Fruit fly (Drosophila melanogaster) whole organism, embryonic: ENCODE results near the gene CG42534.

ENCODE experiments used
- Aef1 ChIP-seq: fragments of 200-800 bp; sonication (Bioruptor generic); IDR thresholded peaks from 3 replicates; pipeline ENCODE4 v1.3.6; 2022; ENCODE audit warnings: missing biosample characterization, missing genetic modification characterization
- Atf-2 ChIP-seq: fragments of 200-800 bp; sonication (Bioruptor generic); optimal IDR thresholded peaks from 2 replicates; lab custom pipeline; 2016; ENCODE audit warnings: missing biosample characterization, missing genetic modification characterization
- B-H2 ChIP-seq: fragments of 200-800 bp; sonication (Bioruptor generic); optimal IDR thresholded peaks from 2 replicates; lab custom pipeline; 2018; ENCODE audit warnings: missing biosample characterization, mild to moderate bottlenecking, missing genetic modification characterization
- CG10267 ChIP-seq: fragments of 200-800 bp; sonication (Bioruptor generic); optimal IDR thresholded peaks from 2 replicates; lab custom pipeline; 2018; ENCODE audit warnings: missing biosample characterization, mild to moderate bottlenecking, missing genetic modification characterization, moderate library complexity
- CG11456 ChIP-seq: fragments of 200-800 bp; sonication (Bioruptor generic); IDR thresholded peaks from 3 replicates; pipeline ENCODE4 v1.3.6; 2022; ENCODE audit warnings: missing biosample characterization, missing genetic modification characterization
- CG14667 ChIP-seq: fragments of 200-800 bp; sonication (Bioruptor generic); IDR thresholded peaks from 2 replicates; pipeline ENCODE4 v1.3.6; 2022; ENCODE audit warnings: missing biosample characterization, missing genetic modification characterization
- CG15514 ChIP-seq: fragments of 200-800 bp; sonication (Bioruptor generic); optimal IDR thresholded peaks from 3 replicates; lab custom pipeline; 2017; ENCODE audit warnings: missing biosample characterization, missing genetic modification characterization, mild to moderate bottlenecking, moderate library complexity, missing genetic modification reagents
- CG1792 ChIP-seq: fragments of 200-800 bp; sonication (Bioruptor generic); optimal IDR thresholded peaks from 2 replicates; lab custom pipeline; 2016; ENCODE audit warnings: missing biosample characterization, missing genetic modification characterization
- CG2202 ChIP-seq: fragments of 200-800 bp; sonication (Bioruptor generic); optimal IDR thresholded peaks from 2 replicates; lab custom pipeline; 2018; ENCODE audit warnings: missing biosample characterization, mild to moderate bottlenecking, missing genetic modification characterization
- CG2889 ChIP-seq: fragments of 200-800 bp; sonication (Bioruptor generic); IDR thresholded peaks from 3 replicates; pipeline ENCODE4 v1.3.6; 2022; ENCODE audit warnings: missing biosample characterization, missing genetic modification characterization
- CG30403 ChIP-seq: fragments of 200-800 bp; sonication (Bioruptor generic); optimal IDR thresholded peaks from 3 replicates; lab custom pipeline; 2016; ENCODE audit warnings: missing biosample characterization, missing genetic modification characterization
- CG4707 ChIP-seq: fragments of 200-800 bp; sonication (Bioruptor generic); optimal IDR thresholded peaks from 2 replicates; lab custom pipeline; 2018; ENCODE audit warnings: missing biosample characterization, mild to moderate bottlenecking, missing genetic modification characterization, moderate library complexity
- CG4854 ChIP-seq: fragments of 200-800 bp; sonication (Bioruptor generic); optimal IDR thresholded peaks from 2 replicates; lab custom pipeline; 2016; ENCODE audit warnings: missing biosample characterization, missing genetic modification characterization, inconsistent platforms
- CG6689 ChIP-seq: fragments of 200-800 bp; sonication (Bioruptor generic); IDR thresholded peaks from 2 replicates; pipeline ENCODE4 v1.3.6; 2022; ENCODE audit warnings: missing biosample characterization, missing genetic modification characterization
- CG6765 ChIP-seq: fragments of 200-800 bp; sonication (Bioruptor generic); optimal IDR thresholded peaks from 3 replicates; lab custom pipeline; 2017; ENCODE audit warnings: missing biosample characterization, mild to moderate bottlenecking, missing genetic modification characterization
- CG7963 ChIP-seq: fragments of 200-800 bp; sonication (Bioruptor generic); IDR thresholded peaks from 3 replicates; pipeline ENCODE4 v1.3.6; 2022; ENCODE audit warnings: missing biosample characterization, missing genetic modification characterization; ENCODE audit not compliant: partially characterized antibody
- CG8089 ChIP-seq: fragments of 200-800 bp; sonication (Bioruptor generic); optimal IDR thresholded peaks from 3 replicates; lab custom pipeline; 2016; ENCODE audit warnings: missing biosample characterization, missing genetic modification characterization
- CG9797 ChIP-seq: fragments of 200-800 bp; sonication (Bioruptor generic); optimal IDR thresholded peaks from 3 replicates; lab custom pipeline; 2018; ENCODE audit warnings: missing biosample characterization, mild to moderate bottlenecking, missing genetic modification characterization
- CHES-1-like ChIP-seq: fragments of 200-800 bp; sonication (Bioruptor generic); optimal IDR thresholded peaks from 2 replicates; lab custom pipeline; 2016; ENCODE audit warnings: missing biosample characterization, missing genetic modification characterization
- CoRest ChIP-seq: fragments of 200-800 bp; sonication (Bioruptor generic); optimal IDR thresholded peaks from 3 replicates; lab custom pipeline; 2018; ENCODE audit warnings: missing biosample characterization, mild to moderate bottlenecking, missing genetic modification characterization, moderate library complexity
- D19B ChIP-seq: fragments of 200-800 bp; sonication (Bioruptor generic); optimal IDR thresholded peaks from 2 replicates; lab custom pipeline; 2017; ENCODE audit warnings: missing biosample characterization, mild to moderate bottlenecking, missing genetic modification characterization
- Dref ChIP-seq: fragments of 200-800 bp; sonication (Bioruptor generic); IDR thresholded peaks from 2 replicates; pipeline ENCODE4 v1.3.6; 2022; ENCODE audit warnings: missing biosample characterization, missing genetic modification characterization
- GATAe ChIP-seq: fragments of 200-800 bp; sonication (Bioruptor generic); conservative IDR thresholded peaks from 2 replicates; pipeline ENCODE4 v1.3.6; 2022; ENCODE audit warnings: missing biosample characterization, missing genetic modification characterization
- Hr39 ChIP-seq: fragments of >200 bp; optimal IDR thresholded peaks from 2 replicates; lab custom pipeline; 2017
- Hsf ChIP-seq: fragments of 200-800 bp; sonication (Bioruptor generic); optimal IDR thresholded peaks from 3 replicates; lab custom pipeline; 2016; ENCODE audit warnings: missing biosample characterization, missing genetic modification characterization
- Mad ChIP-seq: fragments of 200-800 bp; sonication (Bioruptor generic); optimal IDR thresholded peaks from 2 replicates; lab custom pipeline; 2016; ENCODE audit warnings: missing biosample characterization, missing genetic modification characterization
- Max ChIP-seq: fragments of 200-800 bp; sonication (Bioruptor generic); optimal IDR thresholded peaks from 2 replicates; lab custom pipeline; 2016; ENCODE audit warnings: missing biosample characterization, mild to moderate bottlenecking, missing genetic modification characterization
- Optix ChIP-seq: fragments of 200-800 bp; sonication (Bioruptor generic); IDR thresholded peaks from 3 replicates; pipeline ENCODE4 v1.3.6; 2022; ENCODE audit warnings: missing biosample characterization, missing genetic modification characterization
- Ravus ChIP-seq: fragments of 200-800 bp; sonication (Bioruptor generic); IDR thresholded peaks from 2 replicates; pipeline ENCODE4 v1.3.6; 2022; ENCODE audit warnings: missing biosample characterization, missing genetic modification characterization
- Spps ChIP-seq: fragments of 200-800 bp; sonication (Bioruptor generic); optimal IDR thresholded peaks from 2 replicates; lab custom pipeline; 2018; ENCODE audit warnings: missing biosample characterization, mild to moderate bottlenecking, missing genetic modification characterization
- Sry-β ChIP-seq: fragments of 200-800 bp; sonication (Bioruptor generic); optimal IDR thresholded peaks from 2 replicates; lab custom pipeline; 2018; ENCODE audit warnings: missing biosample characterization, mild to moderate bottlenecking, missing genetic modification characterization, moderate library complexity
- Stat92E ChIP-seq, 3 experiments: fragments of >200 bp in 2 of 3; fragments of 200-800 bp in 1 of 3; sonication (Bioruptor generic) in 1 of 3; optimal IDR thresholded peaks; 2 replicates each; lab custom pipeline; 2017 to 2019; ENCODE audit warnings: missing biosample characterization in 3 of 3, missing genetic modification characterization in 3 of 3, mild to moderate bottlenecking in 1 of 3, moderate library complexity in 1 of 3
- Usf ChIP-seq: fragments of 200-800 bp; sonication (Bioruptor generic); optimal IDR thresholded peaks from 2 replicates; lab custom pipeline; 2017; ENCODE audit warnings: missing genotype, missing biosample characterization, missing genetic modification characterization
- ara ChIP-seq: fragments of 200-800 bp; sonication (Bioruptor generic); IDR thresholded peaks from 2 replicates; pipeline ENCODE4 v1.3.6; 2022; ENCODE audit warnings: missing biosample characterization, missing genetic modification characterization
- ash1 ChIP-seq: fragments of 200-800 bp; sonication (Bioruptor generic); optimal IDR thresholded peaks from 2 replicates; lab custom pipeline; 2018; ENCODE audit warnings: missing biosample characterization, mild to moderate bottlenecking, missing genetic modification characterization
- bsh ChIP-seq, 2 experiments: fragments of 200-800 bp; sonication (Bioruptor generic); optimal IDR thresholded peaks; 2 replicates each; lab custom pipeline; 2017 to 2018; ENCODE audit warnings: mild to moderate bottlenecking in 2 of 2, missing biosample characterization in 2 of 2, missing genetic modification characterization in 2 of 2, moderate library complexity in 1 of 2
- cad ChIP-seq: fragments of >200 bp; optimal IDR thresholded peaks from 2 replicates; lab custom pipeline; 2017; ENCODE audit warnings: missing biosample characterization, missing genetic modification characterization
- dimm ChIP-seq: fragments of 200-800 bp; sonication (Bioruptor generic); IDR thresholded peaks from 2 replicates; pipeline ENCODE4 v1.3.6; 2022; ENCODE audit warnings: missing biosample characterization, missing genetic modification characterization
- dysf ChIP-seq: fragments of 200-800 bp; sonication (Bioruptor generic); IDR thresholded peaks from 3 replicates; pipeline ENCODE4 v1.3.6; 2022; ENCODE audit warnings: missing biosample characterization, missing genetic modification characterization
- eyg ChIP-seq: fragments of 200-800 bp; sonication (Bioruptor generic); optimal IDR thresholded peaks from 3 replicates; lab custom pipeline; 2016; ENCODE audit warnings: missing biosample characterization, missing genetic modification characterization
- gfzf ChIP-seq: fragments of 200-800 bp; sonication (Bioruptor generic); optimal IDR thresholded peaks from 2 replicates; lab custom pipeline; 2016; ENCODE audit warnings: missing biosample characterization, mild to moderate bottlenecking, missing genetic modification characterization, moderate library complexity
- grn ChIP-seq: fragments of 200-800 bp; sonication (Bioruptor generic); optimal IDR thresholded peaks from 3 replicates; lab custom pipeline; 2017; ENCODE audit warnings: missing biosample characterization, missing genetic modification characterization
- insv ChIP-seq, 2 experiments: fragments of 200-800 bp; sonication (Bioruptor generic); optimal IDR thresholded peaks; 3 replicates each; lab custom pipeline; 2016 to 2018; ENCODE audit warnings: missing biosample characterization in 2 of 2, missing genetic modification characterization in 2 of 2
- peb ChIP-seq: fragments of 200-800 bp; sonication (Bioruptor generic); IDR thresholded peaks from 2 replicates; pipeline ENCODE4 v1.3.6; 2022; ENCODE audit warnings: missing biosample characterization, missing genetic modification characterization
- pho ChIP-seq: fragments of 200-800 bp; sonication (Bioruptor generic); optimal IDR thresholded peaks from 2 replicates; lab custom pipeline; 2016; ENCODE audit warnings: missing biosample characterization, missing genetic modification characterization
- phol ChIP-seq: fragments of 200-800 bp; sonication (Bioruptor generic); optimal IDR thresholded peaks from 3 replicates; lab custom pipeline; 2018; ENCODE audit warnings: missing biosample characterization, mild to moderate bottlenecking, missing genetic modification characterization, moderate library complexity
- pros ChIP-seq: fragments of 200-800 bp; sonication (Bioruptor generic); optimal IDR thresholded peaks from 3 replicates; lab custom pipeline; 2019; ENCODE audit warnings: missing biosample characterization, mild to moderate bottlenecking, missing genetic modification characterization, moderate library complexity
- run ChIP-seq: fragments of 200-800 bp; sonication (Bioruptor generic); optimal IDR thresholded peaks from 3 replicates; lab custom pipeline; 2018; ENCODE audit warnings: missing biosample characterization, mild to moderate bottlenecking, missing genetic modification characterization
- tna ChIP-seq: fragments of 200-800 bp; sonication (Bioruptor generic); IDR thresholded peaks from 2 replicates; pipeline ENCODE4 v1.3.6; 2022; ENCODE audit warnings: missing biosample characterization, missing genetic modification characterization; ENCODE audit not compliant: partially characterized antibody
- usp ChIP-seq: fragments of >200 bp; optimal IDR thresholded peaks from 2 replicates; lab custom pipeline; 2017; ENCODE audit warnings: missing biosample characterization, missing genetic modification characterization
- wek ChIP-seq: fragments of 200-800 bp; sonication (Bioruptor generic); optimal IDR thresholded peaks from 3 replicates; lab custom pipeline; 2018; ENCODE audit warnings: missing biosample characterization, mild to moderate bottlenecking, missing genetic modification characterization, moderate library complexity
- zfh1 ChIP-seq: fragments of 200-800 bp; sonication (Bioruptor generic); IDR thresholded peaks from 3 replicates; pipeline ENCODE4 v1.3.6; 2022; ENCODE audit warnings: missing biosample characterization, missing genetic modification characterization

CG42534 gene

DNA sequence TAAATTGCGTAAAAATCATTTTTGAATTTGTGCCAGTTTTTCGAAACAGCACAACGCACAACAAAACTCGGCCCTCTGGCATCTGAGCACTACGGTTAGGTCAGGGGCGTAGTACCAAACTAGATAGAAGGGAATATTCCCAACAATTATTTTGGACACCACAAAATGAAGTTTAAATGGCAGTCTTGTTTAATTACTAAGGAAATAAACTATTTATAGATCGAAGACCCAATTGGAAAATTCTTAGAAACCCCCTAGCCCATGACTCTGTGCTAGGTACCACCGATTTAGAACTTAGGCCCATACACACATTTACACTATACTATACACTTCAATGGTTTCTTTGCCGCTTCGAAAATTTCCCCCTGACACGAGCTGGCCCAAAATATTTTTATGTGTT is 66.6 kb downstream of the CG42534 start (continued):
- TF ChIP-seq Usf (GFP tag; lab: Kevin White, UChicago) (peak; percentile 42), Mad (no peak), Hsf (peak; percentile 65), zfh1 (peak; percentile 76), CG9797 (GFP tag; lab: Kevin White, UChicago) (no peak), run (tag; lab: Kevin White, UChicago) (peak; percentile 14), CHES-1-like (GFP tag; lab: Kevin White, UChicago) (peak; percentile 53), pros (no peak), CG6689 (peak; percentile 71), eyg (peak; percentile 37), pho (GFP tag; lab: Kevin White, UChicago) (peak; percentile 67), dimm (GFP tag; lab: Robert Waterston, UW) (no peak), Max (GFP tag; lab: Kevin White, UChicago) (no peak), GATAe (GFP tag; lab: Robert Waterston, UW) (no peak; the same call in 1 of the 2 replicates), B-H2 (GFP tag; lab: Kevin White, UChicago) (peak; percentile 72), ash1 (GFP tag; lab: Kevin White, UChicago) (no peak), CG30403 (GFP tag; lab: Kevin White, UChicago) (peak; percentile 70), Ravus (GFP tag; lab: Robert Waterston, UW) (peak; percentile 72), dysf (peak; percentile 90), CG11456 (GFP tag; lab: Robert Waterston, UW) (peak; percentile 89), insv (GFP tag; optimal IDR thresholded peaks at IDR 0.05; lab: Kevin White, UChicago) (no peak), CG2889 (GFP tag; lab: Robert Waterston, UW) (peak; percentile 70; the same call in 1 of the 3 replicates), wek (GFP tag; lab: Kevin White, UChicago) (no peak), CG4707 (no peak), Atf-2 (GFP tag; lab: Kevin White, UChicago) (peak; percentile 10), gfzf (GFP tag; lab: Kevin White, UChicago) (no peak), CG15514 (GFP tag; lab: Kevin White, UChicago) (peak; percentile 48), grn (no peak), bsh (GFP tag; optimal IDR thresholded peaks at IDR 0.05; lab: Kevin White, UChicago) (peak in 1 of 2 experiments; percentile 55), tna (GFP tag; lab: Robert Waterston, UW) (no peak), CG7963 (GFP tag; lab: Robert Waterston, UW) (no peak), cad (GFP tag; lab: Kevin White, UChicago) (no peak), D19B (GFP tag; lab: Kevin White, UChicago) (peak; percentile 64), Hr39 (no peak), phol (tag; lab: Kevin White, UChicago) (peak; percentile 66), Stat92E (GFP tag; optimal IDR thresholded peaks at IDR 0.05; lab: Kevin White, UChicago) (no peak), ara (GFP tag; lab: Robert Waterston, UW) (peak; percentile 73), CG2202 (tag; lab: Kevin White, UChicago) (no peak), CG10267 (tag; lab: Kevin White, UChicago) (peak; percentile 29), Aef1 (GFP tag; lab: Robert Waterston, UW) (peak; percentile 87), Optix (GFP tag; lab: Robert Waterston, UW) (peak; percentile 42; the same call in 1 of the 3 replicates), CG14667 (peak; percentile 81), CG8089 (GFP tag; lab: Kevin White, UChicago) (no peak), usp (GFP tag; lab: Kevin White, UChicago) (no peak), Sry-β (no peak), Spps (no peak), Dref (GFP tag; lab: Robert Waterston, UW) (peak; percentile 27; the same call in 1 of the 2 replicates), CG1792 (GFP tag; lab: Kevin White, UChicago) (peak; percentile 55), CG4854 (GFP tag; lab: Kevin White, UChicago) (no peak), peb (no peak), CoRest (tag; lab: Kevin White, UChicago) (peak; percentile 79), CG6765 (GFP tag; lab: Kevin White, UChicago) (peak; percentile 43)
